Fruit fly (Drosophila melanogaster) whole organism, prepupa: ENCODE measurements around the gene CG12643.

Source experiments
- CG6854 ChIP-seq: fragments of 200-800 bp; sonication (Bioruptor generic); optimal IDR thresholded peaks from 2 replicates; lab custom pipeline; 2017; ENCODE audit warnings: missing biosample characterization, mild to moderate bottlenecking, missing genetic modification characterization
- Ets21C ChIP-seq: fragments of 200-800 bp; sonication (Bioruptor generic); optimal IDR thresholded peaks from 3 replicates; lab custom pipeline; 2016; ENCODE audit warnings: missing biosample characterization, missing genetic modification characterization
- Sox14 ChIP-seq: fragments of 200-800 bp; sonication (Bioruptor generic); optimal IDR thresholded peaks from 3 replicates; lab custom pipeline; 2016; ENCODE audit warnings: missing biosample characterization, missing genetic modification characterization
- dsx ChIP-seq: fragments of 200-800 bp; optimal IDR thresholded peaks from 3 replicates; lab custom pipeline; 2019; ENCODE audit warnings: missing biosample characterization, mild to moderate bottlenecking, missing genetic modification characterization, moderate library complexity; ENCODE audit not compliant: poor library complexity, severe bottlenecking
- svp ChIP-seq: fragments of 200-800 bp; sonication (Bioruptor generic); peaks from one replicate; lab custom pipeline; 2016; ENCODE audit warnings: missing biosample characterization, missing genetic modification characterization

DNA sequence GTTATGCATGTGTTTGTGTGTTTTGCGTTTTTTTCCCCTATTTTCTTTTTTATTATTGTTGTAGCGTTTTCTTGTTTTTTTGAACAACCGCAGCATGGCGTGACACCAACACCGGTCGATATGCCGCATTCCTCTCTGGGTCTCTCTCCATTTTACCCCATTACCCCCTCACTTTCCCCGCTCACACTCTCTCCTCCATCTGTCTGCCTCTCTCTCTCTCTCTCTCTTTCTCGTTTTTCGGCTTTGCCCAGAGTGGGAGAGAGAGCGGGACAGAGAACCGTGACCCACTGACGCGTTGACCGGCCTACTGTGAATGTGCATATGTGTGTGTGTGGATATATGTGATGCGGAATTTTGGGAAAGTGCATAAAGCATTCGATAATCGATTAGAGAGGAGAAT is 17.7 kb downstream of the CG12643 start:
- TF ChIP-seq svp, result no peak
- TF ChIP-seq Sox14 (GFP tag; lab: Kevin White, UChicago), result no peak
- no peak for TF ChIP-seq Ets21C (GFP tag; lab: Kevin White, UChicago)
- no peak for TF ChIP-seq dsx
- TF ChIP-seq CG6854 (GFP tag; lab: Kevin White, UChicago), result no peak
